Fruit fly (Drosophila melanogaster) Kc167 (cell line): Measurements from ENCODE around the gene pie.

Experiments used
- Myc ChIP-seq: fragments of >200 bp; optimal IDR thresholded peaks from 2 replicates; lab custom pipeline; 2017; ENCODE audit warnings: missing external identifiers
- Sin3A ChIP-seq: fragments of >200 bp; optimal IDR thresholded peaks from 2 replicates; lab custom pipeline; 2018; ENCODE audit warnings: missing external identifiers
- h ChIP-seq: fragments of >200 bp; optimal IDR thresholded peaks from 3 replicates; lab custom pipeline; 2018; ENCODE audit warnings: missing external identifiers
- insv ChIP-seq: fragments of >200 bp; optimal IDR thresholded peaks from 3 replicates; lab custom pipeline; 2018; ENCODE audit warnings: missing external identifiers
- psq ChIP-seq: fragments of >200 bp; optimal IDR thresholded peaks from 2 replicates; lab custom pipeline; 2017; ENCODE audit warnings: missing external identifiers
- ttk ChIP-seq: sonication (Bioruptor generic); optimal IDR thresholded peaks from 2 replicates; lab custom pipeline; 2017; ENCODE audit warnings: missing external identifiers

Gene pie

dm6 chr2L:10405008-10405654 is 17.4 kb downstream of the pie start, which contains the start of the genes CG17768, LSm-4 and Ir31a:
CG17768 (minus strand) TSS chr2L:10405203.
LSm-4 (minus strand) TSS chr2L:10405203.
Ir31a (plus strand) TSS chr2L:10405565.
- TF ChIP-seq h (lab: Kevin White, UChicago), result no peak
- TF ChIP-seq ttk (lab: Kevin White, UChicago), result no peak
- no peak for TF ChIP-seq insv (lab: Kevin White, UChicago)
- TF ChIP-seq psq (lab: Kevin White, UChicago), result no peak
- TF ChIP-seq Myc (lab: Kevin White, UChicago), result no peak
- TF ChIP-seq Sin3A (lab: Kevin White, UChicago), result no peak

- TF ChIP-seq Sin3A (lab: Kevin White, UChicago) (no peak), h (lab: Kevin White, UChicago) (no peak), insv (lab: Kevin White, UChicago) (no peak), ttk (lab: Kevin White, UChicago) (no peak)
Measured at dm6 chr2L:10403803-10404315, 18.7 kb downstream of the pie start.

DNA sequence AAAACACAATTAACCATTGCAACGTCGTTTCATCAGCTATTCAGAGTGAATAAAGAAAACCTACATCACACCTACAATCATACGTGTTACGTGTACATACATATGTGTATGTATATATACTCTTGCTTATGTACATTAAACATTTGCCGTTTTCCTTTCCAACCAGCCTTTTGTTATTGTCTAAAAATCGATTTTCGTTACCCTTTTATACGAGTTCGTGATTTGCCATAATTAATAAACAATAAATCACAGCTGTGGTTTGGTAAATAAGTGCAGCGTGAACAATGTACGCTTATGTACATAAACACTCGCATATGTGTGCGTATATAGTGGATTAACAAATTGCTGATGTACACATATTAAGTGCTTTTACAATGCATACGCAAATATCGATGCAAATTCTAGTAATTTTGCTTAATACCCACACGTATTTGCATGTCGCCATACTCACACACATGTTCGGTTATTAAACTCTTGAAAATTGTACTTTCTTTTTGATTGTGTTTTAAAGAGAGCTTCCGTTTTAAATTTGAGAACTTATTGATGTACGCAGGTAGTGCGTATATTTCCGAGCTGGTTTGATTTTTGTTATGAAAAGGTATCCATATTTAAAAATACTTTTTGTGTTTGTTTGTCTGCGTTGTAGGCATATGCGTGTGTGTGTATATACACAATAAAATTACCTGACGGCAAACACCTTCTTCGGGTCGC is 25.5 kb downstream of the pie start:
- TF ChIP-seq h (lab: Kevin White, UChicago) (no peak), Sin3A (lab: Kevin White, UChicago) (no peak), ttk (lab: Kevin White, UChicago) (no peak), psq (lab: Kevin White, UChicago) (no peak), Myc (lab: Kevin White, UChicago) (no peak), insv (lab: Kevin White, UChicago) (no peak)

DNA sequence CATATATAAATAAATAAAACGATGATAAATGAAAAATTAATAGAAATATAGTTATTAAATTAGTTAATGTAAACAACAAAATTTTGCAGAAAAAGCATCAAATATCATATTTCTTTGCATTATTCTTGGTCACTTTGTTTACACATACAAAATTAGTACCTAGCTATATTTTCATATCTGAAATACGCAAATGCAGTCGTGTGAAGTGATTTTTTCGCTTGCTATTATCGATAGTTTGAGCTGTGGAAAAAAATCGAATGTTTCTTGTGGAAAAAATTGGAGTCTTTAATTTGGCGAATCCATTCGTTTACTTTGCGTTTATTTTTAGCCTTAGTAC is 26.1 kb downstream of the pie start, which contains the start of gene Cnot4:
TSS of gene Cnot4 (plus strand) at position 229 of the 337 bp plus-strand sequence.
- TF ChIP-seq insv (lab: Kevin White, UChicago), result no peak
- no peak for TF ChIP-seq Sin3A (lab: Kevin White, UChicago)
- peak; percentile 31 for TF ChIP-seq psq (lab: Kevin White, UChicago)
- no peak for TF ChIP-seq ttk (lab: Kevin White, UChicago)
- TF ChIP-seq h (lab: Kevin White, UChicago), result no peak
- no peak for TF ChIP-seq Myc (lab: Kevin White, UChicago)

DNA sequence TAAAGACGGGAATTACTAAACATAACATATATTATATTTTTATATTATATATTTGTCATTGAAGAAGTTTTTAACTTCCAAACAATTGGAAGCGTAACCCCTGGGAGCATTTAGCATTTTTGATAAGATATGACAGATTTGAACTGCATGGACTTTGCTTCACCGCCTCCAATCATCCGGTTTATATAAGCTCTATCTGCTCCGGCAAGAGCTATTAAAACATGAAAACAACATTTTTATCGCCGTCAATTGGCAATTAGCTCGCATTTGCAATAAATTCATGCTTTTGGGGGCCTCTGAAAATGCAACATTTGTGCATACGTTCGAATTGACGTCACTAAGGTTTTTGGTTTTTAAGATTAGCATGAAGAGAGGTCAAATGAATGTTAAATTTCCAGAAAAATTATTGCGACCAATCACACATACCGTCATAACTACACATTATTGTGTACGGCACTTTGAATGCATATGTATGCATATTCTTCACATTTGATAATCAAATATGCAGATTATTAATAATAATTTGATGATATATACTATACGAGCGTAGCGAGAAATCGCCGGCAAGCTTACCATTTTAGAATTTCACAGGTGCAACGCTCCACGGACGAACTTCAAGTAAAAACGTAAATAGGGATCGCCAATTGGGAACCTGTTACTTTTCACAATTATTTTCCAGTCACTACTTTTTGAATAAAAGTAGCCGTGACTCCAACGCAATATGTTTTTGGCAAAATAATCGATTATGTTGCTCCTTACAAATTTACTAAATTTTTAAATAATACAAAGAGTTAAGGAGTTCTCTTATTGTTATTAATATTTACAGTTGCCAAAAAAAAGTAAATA is 26.7 kb downstream of the pie start, which contains the start of gene Mdh1:
TSS of gene Mdh1 (minus strand) at position 691 of the 846 bp plus-strand sequence.
- peak; percentile 52 for TF ChIP-seq psq (lab: Kevin White, UChicago)
- TF ChIP-seq Myc (lab: Kevin White, UChicago), result no peak

DNA sequence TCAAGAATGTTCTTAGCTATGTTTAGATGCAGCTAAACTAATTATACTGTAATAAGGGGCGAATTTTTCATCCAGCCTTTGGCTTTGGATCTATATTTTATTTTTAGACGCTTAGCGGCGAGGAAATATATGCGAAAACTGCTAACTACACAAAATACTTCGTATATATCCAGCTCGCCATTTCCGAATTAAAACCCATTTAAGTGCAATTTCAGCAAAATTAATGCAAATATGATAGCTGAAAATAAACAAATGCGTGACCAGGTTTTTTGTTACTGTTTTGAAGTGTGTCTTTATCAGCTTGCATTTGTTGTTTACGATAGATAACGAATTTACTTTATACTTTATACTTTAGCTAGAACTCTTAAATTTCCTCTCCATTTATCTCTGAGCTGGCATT is 27.5 kb downstream of the pie start:
- TF ChIP-seq psq (lab: Kevin White, UChicago) (no peak), insv (lab: Kevin White, UChicago) (no peak), Myc (lab: Kevin White, UChicago) (no peak), ttk (lab: Kevin White, UChicago) (no peak), h (lab: Kevin White, UChicago) (no peak), Sin3A (lab: Kevin White, UChicago) (no peak)

- no peak for TF ChIP-seq Sin3A (lab: Kevin White, UChicago)
- TF ChIP-seq ttk (lab: Kevin White, UChicago), result no peak
- TF ChIP-seq Myc (lab: Kevin White, UChicago), result no peak
- TF ChIP-seq psq (lab: Kevin White, UChicago), result no peak
- no peak for TF ChIP-seq insv (lab: Kevin White, UChicago)
- TF ChIP-seq h (lab: Kevin White, UChicago), result no peak
Measured at dm6 chr2L:10393467-10393866, 29.1 kb downstream of the pie start.

dm6 chr2L:10387869-10388726 is 34.5 kb downstream of the pie start, which contains the start of gene da:
da (plus strand) TSS chr2L:10388105.
- TF ChIP-seq insv (lab: Kevin White, UChicago) (no peak), Sin3A (lab: Kevin White, UChicago) (no peak), Myc (lab: Kevin White, UChicago) (no peak), psq (lab: Kevin White, UChicago) (no peak), h (lab: Kevin White, UChicago) (no peak), ttk (lab: Kevin White, UChicago) (no peak)

DNA sequence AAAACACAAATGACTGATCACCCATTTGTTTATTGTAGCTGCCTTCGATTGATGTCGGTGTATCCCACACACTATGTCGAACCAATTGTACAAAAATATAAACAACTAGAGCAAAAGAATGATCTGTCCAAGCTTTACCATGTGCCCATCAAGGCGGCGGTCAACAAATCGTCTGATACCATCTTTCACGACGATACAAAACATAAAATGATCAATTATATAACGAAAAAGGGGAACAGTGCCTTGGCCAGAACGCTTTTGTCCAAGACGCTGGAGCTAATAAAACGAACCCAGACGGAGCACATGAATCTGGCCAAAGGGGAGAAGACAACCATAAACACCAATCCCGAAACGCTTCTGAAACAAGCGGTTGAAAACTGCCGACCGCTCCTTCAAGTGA is 35.8 kb downstream of the pie start:
- TF ChIP-seq Sin3A (lab: Kevin White, UChicago) (no peak), psq (lab: Kevin White, UChicago) (no peak), Myc (lab: Kevin White, UChicago) (no peak), h (lab: Kevin White, UChicago) (no peak), insv (lab: Kevin White, UChicago) (no peak), ttk (lab: Kevin White, UChicago) (no peak)
